Worm (Caenorhabditis elegans): ENCODE results near the gene T11G6.5.

The T11G6.5 gene

ce11 chrIV:10832148-10832547 is 10.4 kb downstream of the T11G6.5 start, which contains the start of gene best-15:
Gene best-15, minus strand, starts transcription at chrIV:10832248.
- no peak for TF ChIP-seq snpc-1.2 (GFP tag; IDR thresholded peaks at IDR 0.05)
- no peak for TF ChIP-seq nhr-102 (tag; optimal IDR thresholded peaks at IDR 0.05)
- no peak for TF ChIP-seq egl-27 (tag; optimal IDR thresholded peaks at IDR 0.05)
- TF ChIP-seq saeg-2 (GFP tag; IDR thresholded peaks at IDR 0.05), result no peak
- TF ChIP-seq mep-1 (tag; optimal IDR thresholded peaks at IDR 0.05), result no peak

- no peak for TF ChIP-seq gei-8 (GFP tag; optimal IDR thresholded peaks at IDR 0.05)
- TF ChIP-seq F37D6.2 (tag; optimal IDR thresholded peaks at IDR 0.05), result no peak
- no peak for TF ChIP-seq spr-3 (GFP tag; optimal IDR thresholded peaks at IDR 0.05)
- TF ChIP-seq egl-43 (GFP tag; IDR thresholded peaks at IDR 0.05), result no peak
These were observed 14.5 kb downstream of the T11G6.5 start, which contains the start of gene npax-3 for ce11 chrIV:10828049-10828448. Gene npax-3, minus strand, starts transcription at chrIV:10828149.

- TF ChIP-seq ceh-32 (tag; optimal IDR thresholded peaks at IDR 0.05; ENCODE audit: poor library complexity) (no peak), T26A8.4 (GFP tag; IDR thresholded peaks at IDR 0.05) (peak; percentile 41; the same call in 1 of the 2 replicates), dmd-6 (GFP tag; IDR thresholded peaks at IDR 0.05) (peak; percentile 7; the same call in 1 of the 2 replicates), Y105C5A.15 (GFP tag; IDR thresholded peaks at IDR 0.05) (no peak), dmd-8 (GFP tag; IDR thresholded peaks at IDR 0.05) (no peak)
These were observed 16.5 kb downstream of the T11G6.5 start for ce11 chrIV:10826029-10826428.

- TF ChIP-seq R02D3.7 (tag; optimal IDR thresholded peaks at IDR 0.05), result no peak
- no peak for TF ChIP-seq lin-29 (GFP tag; IDR thresholded peaks at IDR 0.05)
- 0 out of 2 replicates have a peak, but pooled peaks have one; percentile 32 for TF ChIP-seq T26A8.4 (GFP tag; IDR thresholded peaks at IDR 0.05)
- TF ChIP-seq vab-7 (GFP tag; IDR thresholded peaks at IDR 0.05), result no peak
- TF ChIP-seq zfp-2 (tag; optimal IDR thresholded peaks at IDR 0.05), result no peak
- no peak for TF ChIP-seq hmg-1.1 (GFP tag; IDR thresholded peaks at IDR 0.05)
- 0 out of 2 replicates have a peak, but pooled peaks have one; percentile 23 for TF ChIP-seq egl-43 (GFP tag; IDR thresholded peaks at IDR 0.05)
- TF ChIP-seq nhr-28 (tag; optimal IDR thresholded peaks at IDR 0.05), result no peak
- TF ChIP-seq pha-4 (GFP tag; IDR thresholded peaks at IDR 0.05), result no peak
- TF ChIP-seq pha-4 (tag; optimal IDR thresholded peaks at IDR 0.05), result no peak
- no peak for TF ChIP-seq Y48G9A.11 (GFP tag; IDR thresholded peaks at IDR 0.05)
- TF ChIP-seq F26F4.8 (GFP tag; conservative IDR thresholded peaks at IDR 0.05), result no peak
- peak; percentile 18 for TF ChIP-seq ama-1 (optimal IDR thresholded peaks at IDR 0.05)
- TF ChIP-seq daf-19 (GFP tag; conservative IDR thresholded peaks at IDR 0.05), result peak; percentile 55; the same call in 1 of the 2 replicates
- TF ChIP-seq nhr-102 (tag; optimal IDR thresholded peaks at IDR 0.05), result peak; percentile 8
- TF ChIP-seq F10B5.3 (tag; optimal IDR thresholded peaks at IDR 0.05), result no peak
- 0 out of 2 replicates have a peak, but pooled peaks have one; percentile 30 for TF ChIP-seq zfp-3 (GFP tag; conservative IDR thresholded peaks at IDR 0.05)
- no peak for TF ChIP-seq lir-3 (tag; optimal IDR thresholded peaks at IDR 0.05)
- TF ChIP-seq mep-1 (tag; optimal IDR thresholded peaks at IDR 0.05), result no peak
These were observed 17.2 kb downstream of the T11G6.5 start for ce11 chrIV:10825383-10825782.

ce11 chrIV:10821672-10822304 is 20.8 kb downstream of the T11G6.5 start:
- TF ChIP-seq D1046.2 (GFP tag; IDR thresholded peaks at IDR 0.05), result no peak
- peak; percentile 39 to 65 for TF ChIP-seq daf-16 (GFP tag; optimal IDR thresholded peaks at IDR 0.05)
- peak; percentile 80 for TF ChIP-seq daf-16 (tag; optimal IDR thresholded peaks at IDR 0.05)
- TF ChIP-seq ztf-11 (tag; optimal IDR thresholded peaks at IDR 0.05), result no peak
- no peak for TF ChIP-seq Y105C5A.15 (GFP tag; IDR thresholded peaks at IDR 0.05)
- no peak for TF ChIP-seq daf-12 (tag; optimal IDR thresholded peaks at IDR 0.05)
- TF ChIP-seq dmd-6 (GFP tag; IDR thresholded peaks at IDR 0.05), result peak; percentile 74
- TF ChIP-seq zip-2 (tag; optimal IDR thresholded peaks at IDR 0.05), result no peak
- TF ChIP-seq dmd-8 (GFP tag; IDR thresholded peaks at IDR 0.05), result peak; percentile 46; the same call in 1 of the 2 replicates
- no peak; the same call in none of the 2 replicates for TF ChIP-seq lin-38 (GFP tag; IDR thresholded peaks at IDR 0.05)
- TF ChIP-seq ceh-82 (tag; optimal IDR thresholded peaks at IDR 0.05), result no peak
- no peak for TF ChIP-seq zip-11 (GFP tag; IDR thresholded peaks at IDR 0.05)
- peak; percentile 75; the same call in 1 of the 2 replicates for TF ChIP-seq nhr-42 (GFP tag; IDR thresholded peaks at IDR 0.05)
- TF ChIP-seq egl-27 (tag; optimal IDR thresholded peaks at IDR 0.05), result no peak
- no peak for TF ChIP-seq snpc-4 (tag; optimal IDR thresholded peaks at IDR 0.05)
- no peak for TF ChIP-seq sdz-12 (GFP tag; optimal IDR thresholded peaks at IDR 0.05)
- TF ChIP-seq nhr-10 (tag; optimal IDR thresholded peaks at IDR 0.05), result peak; percentile 88
- peak; percentile 76; the same call in 1 of the 2 replicates for TF ChIP-seq ceh-20 (GFP tag; IDR thresholded peaks at IDR 0.05)
- TF ChIP-seq lin-1 (GFP tag; IDR thresholded peaks at IDR 0.05), result peak; percentile 48
